Worm (Caenorhabditis elegans) whole organism, young adult: ENCODE data around the gene W04E12.2.
"Not testable (repeated sequence)": the region's sequence is repeated elsewhere in the genome, so short reads cannot be mapped to it uniquely, and the experiment has no call there.

ENCODE experiments used
- B0019.2 ChIP-seq: fragments of 200-800 bp; sonication (Bioruptor generic); conservative IDR thresholded peaks from 2 replicates; pipeline ENCODE4 v1.3.6; 2022; ENCODE audit warnings: missing genetic modification reagents, missing genetic modification characterization, missing compliant biosample characterization
- B0035.1 ChIP-seq: sonication (generic microtip); optimal IDR thresholded peaks from 2 replicates; lab custom pipeline; 2016; ENCODE audit warnings: missing genetic modification characterization, mild to moderate bottlenecking, missing compliant biosample characterization, missing genotype, missing genetic modification reagents
- C17E4.6 ChIP-seq: fragments of 200-800 bp; sonication (Bioruptor generic); IDR thresholded peaks from 2 replicates; pipeline ENCODE4 v1.3.6; 2022; ENCODE audit warnings: missing genetic modification reagents, missing genetic modification characterization, missing compliant biosample characterization
- D2030.7 ChIP-seq: fragments of 200-800 bp; sonication (Bioruptor generic); IDR thresholded peaks from 2 replicates; pipeline ENCODE4 v1.3.6; 2022; ENCODE audit warnings: missing genetic modification reagents, missing genetic modification characterization, missing compliant biosample characterization
- F22D6.2 ChIP-seq: sonication (generic microtip); optimal IDR thresholded peaks from 2 replicates; lab custom pipeline; 2016; ENCODE audit warnings: mild to moderate bottlenecking, missing genetic modification characterization, missing compliant biosample characterization
- K12H6.12 ChIP-seq: fragments of 200-800 bp; sonication (Bioruptor generic); optimal IDR thresholded peaks from 2 replicates; lab custom pipeline; 2018; ENCODE audit warnings: mild to moderate bottlenecking, missing genetic modification characterization, missing compliant biosample characterization
- Y67H2A.10 ChIP-seq: fragments of 200-800 bp; sonication (Bioruptor generic); conservative IDR thresholded peaks from 2 replicates; pipeline ENCODE4 v1.3.6; 2022; ENCODE audit warnings: missing genetic modification reagents, missing genetic modification characterization, missing compliant biosample characterization
- aptf-3 ChIP-seq: fragments of 200-800 bp; sonication (Bioruptor generic); IDR thresholded peaks from 2 replicates; pipeline ENCODE4 v1.3.6; 2022; ENCODE audit warnings: missing genetic modification characterization, missing compliant biosample characterization
- atf-7 ChIP-seq: sonication (generic microtip); optimal IDR thresholded peaks from 2 replicates; lab custom pipeline; 2017; ENCODE audit warnings: mild to moderate bottlenecking, missing genetic modification characterization, missing compliant biosample characterization
- athp-1 ChIP-seq: sonication (generic microtip); optimal IDR thresholded peaks from 2 replicates; lab custom pipeline; 2017; ENCODE audit warnings: mild to moderate bottlenecking, missing genetic modification characterization, missing compliant biosample characterization
- attf-5 ChIP-seq: fragments of 200-800 bp; sonication (Bioruptor generic); optimal IDR thresholded peaks from 2 replicates; lab custom pipeline; 2018; ENCODE audit warnings: mild to moderate bottlenecking, missing genetic modification characterization, missing compliant biosample characterization
- attf-6 ChIP-seq: fragments of 200-800 bp; sonication (Bioruptor generic); IDR thresholded peaks from 2 replicates; pipeline ENCODE4 v1.3.6; 2022; ENCODE audit warnings: missing genetic modification reagents, missing genetic modification characterization, missing compliant biosample characterization
- bed-1 ChIP-seq: fragments of 200-800 bp; sonication (Bioruptor generic); IDR thresholded peaks from 2 replicates; pipeline ENCODE4 v1.3.6; 2022; ENCODE audit warnings: missing genetic modification reagents, missing genetic modification characterization, missing compliant biosample characterization
- ceh-27 ChIP-seq: fragments of 200-800 bp; sonication (Bioruptor generic); optimal IDR thresholded peaks from 2 replicates; lab custom pipeline; 2018; ENCODE audit warnings: mild to moderate bottlenecking, missing genetic modification characterization, moderate library complexity, missing compliant biosample characterization
- hlh-12 ChIP-seq: sonication (generic microtip); optimal IDR thresholded peaks from 2 replicates; lab custom pipeline; 2016; ENCODE audit warnings: missing genetic modification characterization, missing compliant biosample characterization
- hmg-1.2 ChIP-seq: fragments of 200-800 bp; sonication (Bioruptor generic); IDR thresholded peaks from 2 replicates; pipeline ENCODE4 v1.3.6; 2022; ENCODE audit warnings: missing genetic modification reagents, missing genetic modification characterization, missing compliant biosample characterization
- hrde-1 ChIP-seq: sonication (generic microtip); optimal IDR thresholded peaks from 2 replicates; lab custom pipeline; 2016; ENCODE audit warnings: missing genetic modification characterization, mild to moderate bottlenecking, missing compliant biosample characterization, moderate library complexity, missing genotype, missing genetic modification reagents, borderline replicate concordance
- hsf-1 ChIP-seq: fragments of 200-800 bp; sonication (Bioruptor generic); IDR thresholded peaks from 2 replicates; pipeline ENCODE4 v1.3.6; 2022; ENCODE audit warnings: missing genetic modification reagents, missing genetic modification characterization, missing compliant biosample characterization
- let-607 ChIP-seq, 2 experiments: fragments of 200-800 bp in 1 of 2; sonication (Bioruptor generic) in 1 of 2; sonication (generic microtip) in 1 of 2; optimal IDR thresholded peaks; 2 replicates each; lab custom pipeline; 2016 to 2018; ENCODE audit warnings: mild to moderate bottlenecking in 2 of 2, missing compliant biosample characterization in 2 of 2, missing genetic modification characterization in 2 of 2, moderate library complexity in 2 of 2, missing genotype in 1 of 2
- lsl-1 ChIP-seq: fragments of 200-800 bp; sonication (Bioruptor generic); optimal IDR thresholded peaks from 2 replicates; lab custom pipeline; 2018; ENCODE audit warnings: mild to moderate bottlenecking, missing genetic modification characterization, moderate library complexity, missing compliant biosample characterization
- lsy-27 ChIP-seq: sonication (generic microtip); optimal IDR thresholded peaks from 2 replicates; lab custom pipeline; 2017; ENCODE audit warnings: missing genetic modification characterization, mild to moderate bottlenecking, missing compliant biosample characterization, antibody characterized with exemption, missing genotype, borderline replicate concordance; ENCODE audit not compliant: insufficient read depth
- madf-6 ChIP-seq: fragments of 200-800 bp; sonication (Bioruptor generic); IDR thresholded peaks from 2 replicates; pipeline ENCODE4 v1.3.6; 2022; ENCODE audit warnings: missing genetic modification reagents, missing genetic modification characterization, missing compliant biosample characterization
- madf-8 ChIP-seq: fragments of 200-800 bp; sonication (Bioruptor generic); conservative IDR thresholded peaks from 2 replicates; pipeline ENCODE4 v1.3.6; 2022; ENCODE audit warnings: missing genetic modification reagents, missing genetic modification characterization, missing compliant biosample characterization
- nfya-1 ChIP-seq: sonication (generic microtip); optimal IDR thresholded peaks from 2 replicates; lab custom pipeline; 2017; ENCODE audit warnings: antibody characterized with exemption, missing compliant biosample characterization, missing genetic modification characterization, borderline replicate concordance; ENCODE audit not compliant: insufficient read depth
- nfyb-1 ChIP-seq: fragments of 200-800 bp; sonication (Bioruptor generic); IDR thresholded peaks from 2 replicates; pipeline ENCODE4 v1.3.6; 2022; ENCODE audit warnings: missing genetic modification reagents, missing genetic modification characterization, missing compliant biosample characterization
- nhr-120 ChIP-seq: fragments of 200-800 bp; sonication (Bioruptor generic); IDR thresholded peaks from 2 replicates; pipeline ENCODE4 v1.3.6; 2022; ENCODE audit warnings: missing genetic modification characterization, missing compliant biosample characterization
- rcor-1 ChIP-seq: fragments of 200-800 bp; sonication (Bioruptor generic); IDR thresholded peaks from 2 replicates; pipeline ENCODE4 v1.3.6; 2022; ENCODE audit warnings: missing genetic modification reagents, missing genetic modification characterization, missing compliant biosample characterization
- rec-8 ChIP-seq, 2 experiments: sonication (generic microtip); optimal IDR thresholded peaks; 2 replicates each; lab custom pipeline; 2016; ENCODE audit warnings: mild to moderate bottlenecking in 2 of 2, missing genetic modification characterization in 2 of 2, missing genetic modification reagents in 2 of 2, missing genotype in 2 of 2, missing biosample characterization in 1 of 2, missing compliant biosample characterization in 1 of 2, moderate library complexity in 1 of 2
- sdz-38 ChIP-seq: sonication (generic microtip); optimal IDR thresholded peaks from 2 replicates; lab custom pipeline; 2016; ENCODE audit warnings: missing genotype, missing genetic modification characterization, missing compliant biosample characterization
- snpc-3.4 ChIP-seq: sonication (generic microtip); optimal IDR thresholded peaks from 2 replicates; lab custom pipeline; 2017; ENCODE audit warnings: missing genetic modification characterization, mild to moderate bottlenecking, missing compliant biosample characterization, antibody characterized with exemption, moderate library complexity, missing genotype, missing genetic modification reagents
- snpc-4 ChIP-seq, 5 experiments: fragments of 150-350 bp in 1 of 5; sonication (generic microtip) in 4 of 5; optimal IDR thresholded peaks; 2 replicates each; lab custom pipeline; 2014 to 2018; ENCODE audit warnings: missing genetic modification characterization in 5 of 5, missing biosample characterization in 3 of 5, antibody characterized with exemption in 2 of 5, mild to moderate bottlenecking in 2 of 5, missing compliant biosample characterization in 2 of 5, missing genotype in 2 of 5, moderate library complexity in 2 of 5, missing genetic modification reagents in 1 of 5
- tbx-9 ChIP-seq: sonication (generic microtip); optimal IDR thresholded peaks from 2 replicates; lab custom pipeline; 2016; ENCODE audit warnings: borderline replicate concordance, missing genetic modification characterization, inconsistent platforms, missing compliant biosample characterization
- unc-130 ChIP-seq: sonication (generic microtip); optimal IDR thresholded peaks from 2 replicates; lab custom pipeline; 2016; ENCODE audit warnings: missing genetic modification reagents, missing genetic modification characterization, missing compliant biosample characterization
- xnd-1 ChIP-seq: sonication (generic microtip); optimal IDR thresholded peaks from 2 replicates; lab custom pipeline; 2016; ENCODE audit warnings: missing genotype, missing genetic modification reagents, missing genetic modification characterization, missing compliant biosample characterization
- ztf-18 ChIP-seq: sonication (generic microtip); optimal IDR thresholded peaks from 2 replicates; lab custom pipeline; 2016; ENCODE audit warnings: missing genotype, mild to moderate bottlenecking, missing genetic modification characterization, missing compliant biosample characterization
- ztf-25 ChIP-seq: fragments of 200-800 bp; sonication (Bioruptor generic); IDR thresholded peaks from 2 replicates; pipeline ENCODE4 v1.3.6; 2022; ENCODE audit warnings: missing genetic modification reagents, missing genetic modification characterization, missing compliant biosample characterization
- ztf-6 ChIP-seq: fragments of 200-800 bp; sonication (Bioruptor generic); IDR thresholded peaks from 2 replicates; pipeline ENCODE4 v1.3.6; 2022; ENCODE audit warnings: missing genetic modification reagents, missing genetic modification characterization, missing compliant biosample characterization

W04E12.2 gene

DNA sequence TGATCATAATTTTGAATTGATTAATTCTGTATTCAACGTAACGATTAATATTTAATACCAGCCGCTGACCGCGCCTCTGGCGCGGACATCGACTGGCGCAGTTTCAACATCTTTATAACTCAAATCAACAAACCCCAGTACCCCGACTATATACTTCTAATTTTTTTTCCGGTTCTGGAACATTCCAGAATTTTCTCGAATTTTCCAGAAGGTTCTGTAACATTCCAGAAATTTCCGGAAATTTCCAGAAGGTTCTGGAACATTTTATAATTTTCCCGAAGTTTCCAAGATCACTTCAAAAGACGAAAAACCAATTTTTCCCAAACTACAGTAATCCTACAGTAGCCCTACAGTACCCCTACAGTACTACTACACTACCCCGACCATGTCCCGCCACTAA, 38.3 kb upstream of the W04E12.2 start:
- TF ChIP-seq hsf-1 (peak; percentile 91), rcor-1 (no peak), C17E4.6 (GFP tag; lab: Robert Waterston, UW) (no peak)

DNA sequence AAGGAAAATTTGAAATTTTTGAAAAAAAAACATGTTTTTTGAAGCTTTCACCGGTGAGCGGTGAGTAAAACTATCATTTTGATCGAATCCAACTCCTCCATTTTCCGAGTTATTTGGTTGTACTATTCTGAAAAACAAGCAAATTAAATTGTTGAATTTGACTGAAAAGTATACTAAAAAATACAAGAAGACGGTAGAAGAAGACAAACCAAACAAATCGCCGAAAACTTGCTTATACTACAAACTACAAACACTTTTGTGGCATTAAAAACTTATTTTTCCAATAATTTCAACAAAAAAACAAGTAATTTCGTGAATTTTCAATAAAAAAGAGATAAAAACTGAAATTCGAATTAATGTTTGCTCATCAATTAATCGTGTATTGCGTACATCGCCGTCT, 37.7 kb upstream of the W04E12.2 start, which contains the start of gene fbxa-194:
Gene fbxa-194 (minus strand): TSS at position 101 of the 400 bp plus-strand sequence.
- TF ChIP-seq nhr-120 (GFP tag; lab: Robert Waterston, UW), result no peak
- TF ChIP-seq B0019.2 (GFP tag; lab: Robert Waterston, UW), result no peak
- no peak for TF ChIP-seq nfya-1
- no peak for TF ChIP-seq athp-1 (tag; lab: Kevin White, UChicago)
- no peak for TF ChIP-seq rec-8 (tag; optimal IDR thresholded peaks at IDR 0.05; lab: Kevin White, UChicago)
- TF ChIP-seq snpc-3.4 (tag; lab: Kevin White, UChicago), result no peak
- no peak for TF ChIP-seq F22D6.2 (tag; lab: Kevin White, UChicago)
- TF ChIP-seq attf-5 (GFP tag; lab: Kevin White, UChicago), result no peak
- TF ChIP-seq K12H6.12, result no peak
- TF ChIP-seq let-607 (tag; optimal IDR thresholded peaks at IDR 0.05; lab: Kevin White, UChicago), result no peak
- TF ChIP-seq madf-8, result no peak
- TF ChIP-seq ztf-18 (tag; lab: Kevin White, UChicago), result no peak

DNA sequence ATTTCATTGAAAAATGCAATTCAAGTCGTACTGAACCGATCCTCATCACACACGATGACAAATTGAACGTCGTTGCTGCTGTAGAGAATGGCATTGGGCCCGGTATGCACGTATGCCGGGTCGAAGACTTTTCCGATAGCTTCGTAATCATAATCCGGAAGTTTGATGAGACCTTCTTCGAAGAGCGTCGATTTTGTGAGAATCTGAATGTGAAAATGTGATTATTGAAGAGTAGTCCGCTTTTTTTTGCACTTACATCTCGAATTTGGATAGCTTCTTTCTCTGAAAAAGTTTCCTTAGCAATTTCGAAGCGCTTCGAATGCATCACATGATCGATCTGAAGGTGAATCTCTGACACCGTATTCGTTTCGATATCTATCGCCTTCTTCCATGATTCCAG, 36.3 kb upstream of the W04E12.2 start, which contains the start of gene fbxa-118:
Gene fbxa-118 (minus strand): TSS at position 101 of the 400 bp plus-strand sequence.
- TF ChIP-seq lsy-27 (no peak), hlh-12 (tag; lab: Kevin White, UChicago) (no peak), attf-6 (GFP tag; lab: Robert Waterston, UW) (no peak), B0035.1 (tag; lab: Kevin White, UChicago) (no peak), bed-1 (GFP tag; lab: Robert Waterston, UW) (no peak), aptf-3 (GFP tag; lab: Robert Waterston, UW) (no peak), sdz-38 (no peak)
- TF ChIP-seq, all 124 proteins: peak for 0

DNA sequence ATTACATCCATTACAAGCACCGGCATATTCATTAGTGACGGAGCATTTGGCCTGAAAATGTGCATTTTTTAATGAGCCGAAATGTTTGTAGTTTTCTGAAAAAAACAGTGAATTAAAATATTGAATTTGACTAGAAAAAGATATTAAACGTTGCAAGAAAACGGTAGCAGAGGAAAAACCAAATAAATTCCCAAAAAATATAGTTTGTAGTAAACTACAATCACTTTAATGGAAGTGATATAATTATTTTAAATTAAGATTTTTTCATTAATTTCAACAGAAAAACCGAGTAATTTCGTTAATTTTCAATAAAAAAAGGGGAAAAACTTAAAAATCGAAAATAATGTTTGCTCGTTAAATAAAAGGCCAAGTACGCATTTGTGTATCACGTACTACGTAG, 30.7 kb upstream of the W04E12.2 start, which contains the start of gene M162.15:
Gene M162.15 (minus strand): TSS at position 101 of the 400 bp plus-strand sequence.
- TF ChIP-seq athp-1 (tag; lab: Kevin White, UChicago) (no peak), hlh-12 (tag; lab: Kevin White, UChicago) (no peak), nfyb-1 (GFP tag; lab: Robert Waterston, UW) (no peak), tbx-9 (tag; lab: Kevin White, UChicago) (no peak), ztf-25 (GFP tag; lab: Robert Waterston, UW) (no peak), atf-7 (tag; lab: Kevin White, UChicago) (no peak), ceh-27 (no peak), ztf-6 (GFP tag; lab: Robert Waterston, UW) (no peak), Y67H2A.10 (GFP tag; lab: Robert Waterston, UW) (no peak)

DNA sequence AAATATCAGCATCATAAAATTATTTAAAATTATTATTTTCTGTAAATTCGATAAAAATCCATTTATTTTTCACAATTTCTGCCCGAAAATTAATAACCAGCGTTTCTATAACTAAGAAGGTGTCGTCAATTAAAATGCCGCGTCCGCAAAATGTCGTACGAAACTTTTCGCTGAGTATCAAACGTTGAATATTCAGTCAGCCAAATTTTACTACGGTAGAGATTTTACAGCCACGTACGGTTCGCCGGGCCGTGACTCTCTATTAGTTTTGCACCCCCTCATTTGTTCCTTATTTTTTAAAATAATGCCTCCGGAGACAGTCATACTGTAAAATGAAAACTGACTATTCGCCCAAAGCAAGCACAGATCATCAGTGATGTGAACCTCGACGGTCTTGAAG, 29.9 kb upstream of the W04E12.2 start:
- TF ChIP-seq hmg-1.2 (GFP tag; lab: Robert Waterston, UW) (peak; percentile 65), hrde-1 (peak; percentile 2), snpc-4 (tag; optimal IDR thresholded peaks at IDR 0.05; lab: Kevin White, UChicago) (peak in 1 of 4 experiments; percentile 56), lsl-1 (GFP tag; lab: Kevin White, UChicago) (peak; percentile 19), xnd-1 (tag; lab: Kevin White, UChicago) (peak; percentile 86), D2030.7 (GFP tag; lab: Robert Waterston, UW) (peak; percentile 32; the same call in 1 of the 2 replicates), unc-130 (GFP tag; lab: Kevin White, UChicago) (peak; percentile 60), madf-6 (peak; percentile 64)
- not testable (repeated sequence) for TF ChIP-seq snpc-4 (GFP tag; optimal IDR thresholded peaks at IDR 0.05; lab: Kevin White, UChicago)
